Worm (Caenorhabditis elegans) whole organism, midembryonic: ENCODE results near the gene lec-10.

Experiments used
- T22C8.4 ChIP-seq: fragments of 200-800 bp; sonication (Bioruptor generic); IDR thresholded peaks from 2 replicates; pipeline ENCODE4 v1.3.6; 2022; ENCODE audit warnings: missing genetic modification characterization, missing compliant biosample characterization
- cog-1 ChIP-seq: sonication (generic microtip); optimal IDR thresholded peaks from 2 replicates; lab custom pipeline; 2016; ENCODE audit warnings: missing genetic modification characterization, missing compliant biosample characterization
- flt-1 ChIP-seq: fragments of 200-800 bp; sonication (Bioruptor generic); IDR thresholded peaks from 2 replicates; pipeline ENCODE4 v1.3.6; 2022; ENCODE audit warnings: missing genetic modification characterization, missing compliant biosample characterization
- klf-2 ChIP-seq: fragments of 200-800 bp; sonication (Bioruptor generic); conservative IDR thresholded peaks from 2 replicates; pipeline ENCODE4 v1.3.6; 2022; ENCODE audit warnings: missing genetic modification reagents, missing genetic modification characterization, missing compliant biosample characterization
- med-1 ChIP-seq: sonication (generic microtip); optimal IDR thresholded peaks from 2 replicates; lab custom pipeline; 2017; ENCODE audit warnings: missing genetic modification characterization, mild to moderate bottlenecking, missing compliant biosample characterization, antibody characterized with exemption, missing genetic modification reagents; ENCODE audit not compliant: insufficient read depth
- ref-1 ChIP-seq: fragments of 200-800 bp; sonication (Bioruptor generic); conservative IDR thresholded peaks from 2 replicates; pipeline ENCODE4 v1.3.6; 2022; ENCODE audit warnings: missing genetic modification reagents, missing genetic modification characterization, missing compliant biosample characterization
- tab-1 ChIP-seq: fragments of 200-800 bp; sonication (Bioruptor generic); IDR thresholded peaks from 2 replicates; pipeline ENCODE4 v1.3.6; 2022; ENCODE audit warnings: missing genetic modification characterization, missing compliant biosample characterization
- ztf-23 ChIP-seq: fragments of 200-800 bp; sonication (Bioruptor generic); IDR thresholded peaks from 2 replicates; pipeline ENCODE4 v1.3.6; 2022; ENCODE audit warnings: missing genetic modification reagents, missing genetic modification characterization, missing compliant biosample characterization
- ztf-29 ChIP-seq: fragments of 200-800 bp; sonication (Bioruptor generic); IDR thresholded peaks from 2 replicates; pipeline ENCODE4 v1.3.6; 2022; ENCODE audit warnings: missing genetic modification reagents, missing genetic modification characterization, missing compliant biosample characterization

- TF ChIP-seq ref-1 (GFP tag; lab: Robert Waterston, UW) (no peak), klf-2 (GFP tag; lab: Robert Waterston, UW) (no peak), ztf-23 (GFP tag; lab: Robert Waterston, UW) (no peak), tab-1 (no peak), med-1 (GFP tag; lab: Kevin White, UChicago) (no peak), flt-1 (no peak), ztf-29 (GFP tag; lab: Robert Waterston, UW) (no peak), cog-1 (tag; lab: Kevin White, UChicago) (no peak), T22C8.4 (GFP tag; lab: Robert Waterston, UW) (no peak)
These were observed 12.9 kb downstream of the lec-10 start for ce11 chrV:6476026-6476425.
